Fruit fly (Drosophila melanogaster) whole organism: ENCODE measurements around the gene Ten-m.

Experiments
- CG8478 ChIP-seq: fragments of >200 bp; optimal IDR thresholded peaks from 2 replicates; lab custom pipeline; 2018; ENCODE audit warnings: inconsistent platforms
- Dll ChIP-seq: fragments of >200 bp; optimal IDR thresholded peaks from 2 replicates; lab custom pipeline; 2017
- psq ChIP-seq: fragments of >200 bp; optimal IDR thresholded peaks from 2 replicates; lab custom pipeline; 2017
- usp ChIP-seq: fragments of >200 bp; optimal IDR thresholded peaks from 2 replicates; lab custom pipeline; 2017; ENCODE audit warnings: missing biosample characterization, missing genetic modification characterization, mixed read lengths

- TF ChIP-seq Dll (lab: Kevin White, UChicago) (no peak), usp (GFP tag; lab: Kevin White, UChicago) (no peak), psq (lab: Kevin White, UChicago) (no peak), CG8478 (lab: Kevin White, UChicago) (no peak)
These were observed 78.2 kb downstream of the Ten-m start, which contains the start of gene CG32450 for dm6 chr3L:22329478-22329877.
